Fruit fly (Drosophila melanogaster) Kc167 (cell line): Measurements from ENCODE around the gene PIG-P.
A peak's percentile ranks its signal among the peaks of the same experiment; 100 is the strongest.

Experiments used
- Myc ChIP-seq: fragments of >200 bp; optimal IDR thresholded peaks from 2 replicates; lab custom pipeline; 2017; ENCODE audit warnings: missing external identifiers
- Sin3A ChIP-seq: fragments of >200 bp; optimal IDR thresholded peaks from 2 replicates; lab custom pipeline; 2018; ENCODE audit warnings: missing external identifiers
- h ChIP-seq: fragments of >200 bp; optimal IDR thresholded peaks from 3 replicates; lab custom pipeline; 2018; ENCODE audit warnings: missing external identifiers
- insv ChIP-seq: fragments of >200 bp; optimal IDR thresholded peaks from 3 replicates; lab custom pipeline; 2018; ENCODE audit warnings: missing external identifiers
- psq ChIP-seq: fragments of >200 bp; optimal IDR thresholded peaks from 2 replicates; lab custom pipeline; 2017; ENCODE audit warnings: missing external identifiers
- ttk ChIP-seq: sonication (Bioruptor generic); optimal IDR thresholded peaks from 2 replicates; lab custom pipeline; 2017; ENCODE audit warnings: missing external identifiers

The PIG-P gene

DNA sequence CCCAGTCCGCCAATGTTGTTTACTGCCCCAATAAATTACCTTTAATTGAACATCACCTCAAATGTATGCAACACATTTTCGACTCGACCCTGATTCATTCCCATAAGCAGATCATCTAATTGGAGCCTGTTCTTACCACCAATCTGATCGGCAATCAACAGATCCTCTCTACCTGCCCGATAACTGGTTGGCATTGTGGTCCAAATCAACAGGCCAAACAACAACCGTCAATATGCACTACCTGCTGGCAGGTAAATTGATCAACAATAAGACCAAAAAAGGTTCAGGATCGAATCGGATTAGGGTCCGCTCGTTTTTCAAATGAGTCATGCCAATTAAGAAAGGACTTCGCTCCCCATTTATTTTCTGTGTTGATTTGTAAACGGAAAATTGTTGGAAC, 34.8 kb downstream of the PIG-P start:
- TF ChIP-seq Sin3A, result no peak

DNA sequence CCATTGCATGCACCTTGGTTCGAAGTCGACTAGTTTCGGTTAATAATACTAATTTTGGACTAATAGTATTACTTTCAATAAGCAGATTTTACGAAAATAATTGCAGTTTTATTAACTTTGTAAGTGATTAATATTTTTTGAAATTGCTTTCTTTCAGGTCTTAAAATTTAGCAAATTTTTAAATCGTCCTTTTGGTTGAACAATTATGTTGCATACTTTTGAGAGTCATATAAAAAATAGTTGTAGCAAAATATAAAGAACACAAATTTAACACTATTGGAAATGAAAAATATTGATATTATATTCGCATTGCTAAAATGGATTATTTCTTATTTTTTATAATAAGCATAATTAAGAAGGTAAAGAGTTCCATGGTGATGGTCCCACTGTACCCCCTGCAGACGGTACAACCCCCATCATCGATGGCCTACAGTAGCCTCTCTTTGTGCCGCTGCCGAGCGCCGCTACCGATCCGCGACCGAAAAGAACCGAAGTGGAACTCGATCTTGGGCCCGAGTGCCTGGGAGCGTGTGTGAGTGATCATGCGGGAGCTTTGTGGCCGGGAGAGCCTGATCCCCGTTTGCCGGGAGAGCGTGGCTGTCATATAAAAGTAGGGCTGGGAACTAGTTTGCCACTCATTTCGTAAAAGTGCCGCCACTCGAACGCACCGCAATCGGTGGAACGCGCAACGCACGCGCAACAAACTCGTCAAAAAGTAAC, 36.7 kb downstream of the PIG-P start:
- no peak for TF ChIP-seq h (lab: Kevin White, UChicago)
- no peak for TF ChIP-seq ttk (lab: Kevin White, UChicago)
- TF ChIP-seq insv (lab: Kevin White, UChicago), result no peak
- no peak for TF ChIP-seq Myc (lab: Kevin White, UChicago)
- no peak for TF ChIP-seq psq
- TF ChIP-seq Sin3A, result no peak

DNA sequence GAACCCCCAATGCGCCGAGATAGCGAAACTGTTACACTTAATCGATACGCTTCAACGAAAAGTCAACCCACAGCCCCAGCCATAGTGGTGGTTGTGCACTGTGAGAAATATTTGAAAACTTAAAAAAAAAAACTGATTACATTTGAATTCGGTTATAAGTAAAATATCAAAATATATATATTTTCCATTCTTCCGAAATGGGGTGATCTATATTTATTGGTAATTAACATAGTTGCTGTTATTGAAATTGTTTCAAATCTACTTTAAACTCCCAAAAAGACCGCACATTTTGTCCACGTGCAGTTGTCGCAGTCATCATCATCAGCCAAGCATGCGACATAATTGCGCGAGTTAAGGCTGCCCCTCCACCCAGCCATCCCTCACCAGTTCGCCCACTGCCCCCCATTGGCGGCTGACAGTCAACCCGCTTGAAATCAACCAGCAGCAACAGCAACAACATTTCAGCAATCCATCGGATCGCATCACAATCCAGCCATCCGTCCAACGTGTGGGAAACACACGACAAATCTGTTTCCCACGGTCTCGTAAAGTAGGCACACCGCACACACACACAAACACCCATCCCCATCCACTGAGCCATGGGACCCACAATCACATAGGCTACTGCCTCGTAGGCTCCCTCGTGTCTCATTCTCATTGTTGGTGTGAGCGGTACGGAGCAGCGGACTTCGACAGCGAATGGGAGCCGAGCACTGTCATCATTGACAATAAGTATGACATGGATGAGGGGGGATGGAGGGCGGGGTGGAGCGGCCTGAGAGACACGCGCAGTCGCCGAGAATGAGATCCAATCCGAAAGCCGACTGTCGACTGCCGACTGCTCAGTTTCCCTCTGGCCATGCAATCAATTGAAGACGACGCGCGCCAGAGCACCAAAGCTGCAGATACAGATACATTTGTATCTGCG, 37.5 kb downstream of the PIG-P start:
- TF ChIP-seq h (lab: Kevin White, UChicago) (peak; percentile 43), ttk (lab: Kevin White, UChicago) (no peak)

DNA sequence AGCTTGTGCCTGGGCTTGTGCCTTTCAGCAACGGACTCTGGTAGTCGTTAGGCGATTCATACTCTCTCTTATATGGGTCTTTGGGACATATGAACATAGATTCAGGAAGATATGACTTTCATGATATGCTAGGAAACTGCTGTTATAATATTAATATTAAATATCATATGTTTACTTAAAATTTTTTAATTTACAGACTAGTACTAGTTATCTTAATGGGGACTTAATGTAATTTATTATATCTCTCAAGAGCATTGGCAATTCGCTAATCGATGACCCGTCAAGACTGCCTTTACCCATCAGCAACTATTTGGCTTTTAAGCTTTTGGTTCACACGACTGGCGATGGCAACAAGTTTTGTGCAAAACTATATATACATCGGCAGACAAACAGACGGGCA, 38.8 kb downstream of the PIG-P start:
- no peak for TF ChIP-seq Sin3A
- TF ChIP-seq psq, result no peak
- no peak for TF ChIP-seq ttk (lab: Kevin White, UChicago)
- TF ChIP-seq Myc (lab: Kevin White, UChicago), result no peak

DNA sequence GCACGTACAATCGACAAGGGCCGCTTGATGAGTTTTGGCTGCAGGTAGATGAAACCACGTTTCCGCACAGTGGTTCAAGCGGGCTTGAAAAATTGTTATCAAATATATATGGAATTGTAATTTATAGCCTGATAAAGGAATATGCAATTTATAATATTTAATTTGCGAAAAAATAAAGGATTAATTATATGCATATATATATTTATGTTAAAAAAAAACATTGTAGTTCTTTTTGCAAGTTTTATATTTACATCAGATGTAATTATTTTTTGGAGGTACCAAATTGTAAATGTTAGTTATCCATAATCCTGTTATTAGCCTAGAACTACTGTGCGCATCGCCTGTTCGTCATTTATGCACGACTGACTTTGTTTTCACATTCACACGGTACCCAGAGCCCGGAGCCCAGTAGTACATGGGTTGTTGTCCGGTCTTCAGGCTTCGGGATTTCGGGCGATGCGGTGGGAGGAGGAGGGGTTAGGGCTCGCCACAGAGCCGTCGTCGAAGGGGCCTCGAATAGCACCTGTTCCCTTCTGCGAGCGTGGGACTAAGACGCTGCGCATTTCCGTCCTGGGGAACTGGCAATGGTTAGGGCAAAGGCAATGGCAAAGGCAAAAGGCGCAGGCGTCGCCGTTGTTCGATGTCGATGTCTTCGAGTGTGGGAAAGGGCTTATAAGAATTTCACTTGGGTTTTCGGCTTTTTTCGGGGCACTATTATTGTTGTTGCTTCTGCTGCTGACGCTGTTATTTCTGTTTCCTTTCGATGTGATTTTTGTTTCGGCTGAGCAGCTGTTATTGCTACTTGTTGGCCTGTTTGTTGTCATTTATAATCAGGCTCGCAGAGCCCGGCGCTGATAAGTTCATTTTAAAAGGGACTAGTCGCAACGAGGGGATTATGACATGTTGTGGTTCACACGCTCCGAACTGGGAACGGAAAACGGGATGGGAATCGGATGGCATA, 40.0 kb downstream of the PIG-P start:
- TF ChIP-seq insv (lab: Kevin White, UChicago) (no peak), h (lab: Kevin White, UChicago) (no peak), ttk (lab: Kevin White, UChicago) (no peak), Sin3A (no peak), Myc (lab: Kevin White, UChicago) (no peak), psq (no peak)

DNA sequence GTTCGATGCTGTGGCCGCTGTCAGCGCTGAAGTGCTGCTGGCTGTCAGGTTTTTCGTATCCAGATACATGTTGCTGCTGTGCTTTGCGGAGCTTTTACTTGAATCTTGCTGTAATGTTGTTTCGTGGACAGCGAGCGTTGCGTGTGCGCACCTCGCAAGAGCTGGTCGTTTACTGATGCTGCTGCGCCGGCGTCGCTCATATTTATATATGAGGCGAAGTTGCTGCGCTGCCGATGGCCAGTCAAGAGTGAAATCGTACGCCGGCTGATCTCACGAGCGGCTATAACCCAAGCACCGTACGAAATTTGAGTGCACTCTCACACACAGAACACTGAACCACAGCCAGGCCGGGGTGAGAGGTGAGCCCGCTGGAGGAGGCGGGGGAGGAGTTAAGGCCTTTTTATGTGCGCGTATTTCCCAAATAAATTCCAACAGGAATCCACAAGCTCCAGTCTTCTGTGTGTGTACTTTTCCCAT, 40.7 kb downstream of the PIG-P start:
- TF ChIP-seq Myc (lab: Kevin White, UChicago), result no peak
- TF ChIP-seq Sin3A, result no peak
- no peak for TF ChIP-seq h (lab: Kevin White, UChicago)
- no peak for TF ChIP-seq psq

DNA sequence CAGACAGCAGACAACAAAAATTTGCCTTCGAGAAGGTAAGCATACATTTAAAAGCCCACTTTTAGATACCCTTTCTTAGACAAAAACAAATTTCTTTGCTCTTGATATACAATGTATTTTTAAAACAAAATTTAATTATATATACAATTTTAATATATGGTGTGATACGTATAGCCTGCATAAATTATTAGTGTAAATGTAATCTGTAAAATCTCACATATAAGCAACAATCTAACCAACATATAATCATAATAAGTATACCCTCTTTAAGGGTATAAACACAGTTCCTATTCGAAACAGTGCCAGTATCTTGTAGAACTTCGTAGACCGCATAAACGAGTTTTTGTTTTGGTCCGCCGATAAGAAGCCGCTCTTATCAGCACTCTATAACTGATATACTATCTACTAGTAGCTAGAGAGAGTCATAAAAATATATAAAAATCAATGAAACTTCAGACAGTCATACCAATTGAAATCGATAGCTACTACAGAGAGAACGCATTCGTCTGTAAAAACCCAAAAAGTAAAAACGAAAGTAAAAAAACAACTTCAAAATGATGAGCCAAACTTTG, 43.7 kb downstream of the PIG-P start, which contains the start of gene Kaz-m1:
Gene Kaz-m1, plus strand, starts transcription at position 460 of the 572 bp plus-strand sequence.
- TF ChIP-seq Sin3A, result no peak
- TF ChIP-seq Myc (lab: Kevin White, UChicago), result no peak
- TF ChIP-seq psq, result no peak
- no peak for TF ChIP-seq ttk (lab: Kevin White, UChicago)
- no peak for TF ChIP-seq h (lab: Kevin White, UChicago)
- TF ChIP-seq insv (lab: Kevin White, UChicago), result no peak

DNA sequence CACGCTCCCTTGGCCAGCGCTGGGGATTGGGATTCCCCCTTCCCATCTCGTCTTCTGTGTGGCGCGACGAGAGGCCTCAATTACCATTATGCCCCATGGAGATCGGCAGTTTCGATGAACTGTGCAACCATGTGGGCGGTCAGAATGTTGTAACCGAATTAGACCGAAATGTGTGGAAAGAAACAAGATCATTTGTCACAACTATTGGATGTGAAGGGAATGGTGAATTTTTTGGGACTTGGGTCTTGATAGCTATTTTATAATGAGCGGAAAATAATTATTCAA, 44.4 kb downstream of the PIG-P start:
- TF ChIP-seq psq (no peak), h (lab: Kevin White, UChicago) (no peak), insv (lab: Kevin White, UChicago) (no peak), ttk (lab: Kevin White, UChicago) (no peak), Myc (lab: Kevin White, UChicago) (no peak), Sin3A (no peak)

DNA sequence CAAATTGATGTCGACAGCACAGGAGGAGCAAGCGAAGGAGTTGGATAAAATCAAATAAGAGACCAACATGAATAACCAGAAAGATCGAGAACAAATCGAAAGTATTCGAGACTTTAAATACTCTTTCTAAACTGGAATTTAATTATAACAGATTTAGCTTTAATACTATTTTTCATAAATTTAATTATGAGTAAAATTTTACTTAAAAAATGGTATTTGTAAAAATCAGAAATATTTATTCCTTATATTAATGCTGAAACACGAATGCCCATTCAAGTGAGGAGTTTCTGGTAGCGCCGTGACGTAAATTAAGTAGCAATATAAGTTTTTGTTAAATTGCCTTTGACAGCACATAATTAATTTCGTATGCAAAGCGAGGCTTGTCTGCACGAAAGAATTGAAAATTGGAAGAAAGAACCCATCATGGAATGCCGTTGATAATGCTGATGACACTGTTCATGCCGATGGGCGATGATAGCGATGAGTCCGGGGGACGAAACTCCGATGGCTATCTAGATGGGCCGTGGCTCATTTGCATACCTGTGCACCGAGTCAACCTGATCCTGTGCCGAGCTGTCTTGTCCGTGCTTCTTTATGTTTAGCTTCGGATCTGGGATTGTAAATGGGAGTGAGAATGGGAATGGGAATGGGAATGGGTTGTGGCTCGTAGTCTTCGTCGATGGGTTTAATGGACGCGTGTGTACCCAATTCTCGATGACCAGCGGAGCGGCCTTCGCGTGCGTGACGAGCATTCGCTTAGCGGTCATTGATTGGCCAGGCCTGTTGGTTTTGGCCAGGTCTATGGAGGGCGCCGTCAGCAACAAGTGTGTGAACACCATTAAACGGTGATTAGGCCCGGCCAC, 45.0 kb downstream of the PIG-P start:
- TF ChIP-seq psq (no peak), Myc (lab: Kevin White, UChicago) (no peak), ttk (lab: Kevin White, UChicago) (no peak), Sin3A (no peak), insv (lab: Kevin White, UChicago) (no peak), h (lab: Kevin White, UChicago) (no peak)

DNA sequence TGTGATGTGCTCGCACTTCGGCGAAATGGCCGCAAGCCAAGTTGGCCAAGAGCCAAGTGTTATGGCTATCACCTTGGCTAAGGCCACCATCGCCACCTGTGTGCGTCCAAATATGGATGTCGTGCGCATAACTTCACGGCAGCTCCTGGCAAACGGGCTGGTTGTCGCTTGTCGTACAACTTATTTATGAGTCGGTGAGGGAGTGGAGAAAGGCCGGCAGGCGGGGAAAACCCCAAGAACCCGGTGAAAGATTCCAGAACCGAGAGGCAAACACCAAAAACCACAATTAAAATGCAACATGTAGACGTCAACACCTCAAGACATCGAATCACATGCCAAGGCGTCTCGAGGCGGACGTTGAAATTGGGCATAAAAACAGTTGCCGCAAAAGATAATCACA, 45.7 kb downstream of the PIG-P start:
- TF ChIP-seq ttk (lab: Kevin White, UChicago) (no peak), h (lab: Kevin White, UChicago) (no peak), Myc (lab: Kevin White, UChicago) (no peak), insv (lab: Kevin White, UChicago) (no peak), psq (no peak), Sin3A (no peak)

DNA sequence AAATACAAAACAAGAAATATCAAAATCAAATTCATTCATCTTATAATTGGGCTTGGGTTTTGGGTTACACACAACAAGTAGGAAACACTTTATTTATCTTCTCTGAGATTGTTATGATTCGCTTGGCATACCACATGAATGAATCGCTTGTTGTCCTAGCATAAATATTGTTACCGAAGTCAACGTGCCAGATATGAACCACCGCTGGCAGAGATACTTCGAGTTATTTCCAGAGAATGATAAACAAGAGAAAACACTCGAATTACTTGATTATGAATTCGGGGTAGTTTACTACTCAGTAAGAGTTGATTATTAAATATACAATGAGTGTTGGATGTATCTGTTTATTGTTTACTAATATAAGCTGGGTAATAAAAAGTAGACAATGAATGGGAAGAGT, 46.5 kb downstream of the PIG-P start:
- TF ChIP-seq insv (lab: Kevin White, UChicago) (no peak), psq (no peak), Myc (lab: Kevin White, UChicago) (no peak), Sin3A (no peak), h (lab: Kevin White, UChicago) (no peak), ttk (lab: Kevin White, UChicago) (no peak)
